Worm (Caenorhabditis elegans): ENCODE data around the gene his-35.

DNA sequence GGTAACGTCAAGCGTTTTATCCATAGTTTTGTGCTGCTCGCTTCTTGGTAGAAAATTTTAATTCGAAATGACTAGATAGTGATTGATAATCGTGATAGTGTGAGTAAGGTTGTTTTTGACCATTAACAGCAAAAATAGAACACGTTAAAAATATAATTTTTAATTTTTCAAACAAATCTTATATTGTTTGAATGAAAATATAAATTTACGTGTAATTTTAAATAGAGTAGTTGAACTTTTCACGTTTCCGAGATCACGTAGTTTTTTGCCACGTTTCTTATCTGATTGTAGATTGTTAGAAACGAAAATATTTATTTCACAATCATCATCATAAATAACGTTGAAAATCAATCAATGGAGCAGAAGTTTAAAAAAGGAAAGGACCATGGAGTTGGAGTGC, 13.6 kb downstream of the his-35 start, which contains the start of the genes C50F4.10 and pfk-1.2:
- no peak for TF ChIP-seq egrh-3 (GFP tag; IDR thresholded peaks at IDR 0.05)
- no peak for TF ChIP-seq unc-62 (GFP tag; optimal IDR thresholded peaks at IDR 0.05)
- TF ChIP-seq snpc-1.3 (tag; optimal IDR thresholded peaks at IDR 0.05; ENCODE audit: insufficient read depth) = no peak

Measured in whole organism, young adult.